Worm (Caenorhabditis elegans) whole organism, L4 larva: ENCODE measurements around the gene tsfm-1.

Experiments
- F49E8.2 ChIP-seq: sonication (generic microtip); optimal IDR thresholded peaks from 2 replicates; lab custom pipeline; 2016; ENCODE audit warnings: missing compliant biosample characterization, mild to moderate bottlenecking, missing genetic modification characterization, borderline replicate concordance
- aly-2 ChIP-seq: sonication (generic microtip); optimal IDR thresholded peaks from 2 replicates; lab custom pipeline; 2018; ENCODE audit warnings: missing biosample characterization, missing genetic modification characterization
- arid-1 ChIP-seq: fragments of 200-800 bp; sonication (Bioruptor generic); conservative IDR thresholded peaks from 2 replicates; pipeline ENCODE4 v1.3.6; 2022; ENCODE audit warnings: missing genetic modification reagents, missing genetic modification characterization, missing compliant biosample characterization
- lin-15B ChIP-seq: fragments of 150-350 bp; sonication (generic microtip); optimal IDR thresholded peaks from 3 replicates; lab custom pipeline; 2014; ENCODE audit warnings: missing biosample characterization, missing genetic modification characterization
- nhr-41 ChIP-seq: fragments of 200-800 bp; sonication (Bioruptor generic); IDR thresholded peaks from 2 replicates; pipeline ENCODE4 v1.3.6; 2022; ENCODE audit warnings: missing genetic modification reagents, missing genetic modification characterization, missing compliant biosample characterization
- pha-4 ChIP-seq, 2 experiments: fragments of 150-350 bp in 1 of 2; fragments of 200-800 bp in 1 of 2; sonication (Bioruptor generic) in 1 of 2; IDR thresholded peaks in 1 of 2; optimal IDR thresholded peaks in 1 of 2; 2 replicates each; pipeline versions ENCODE4 v1.3.6 to Lab custom; 2014 to 2022; ENCODE audit warnings: missing genetic modification characterization in 2 of 2, missing genetic modification reagents in 2 of 2, missing biosample characterization in 1 of 2, missing compliant biosample characterization in 1 of 2
- unc-62 ChIP-seq, 3 experiments: fragments of 150-350 bp in 1 of 3; sonication (generic microtip); optimal IDR thresholded peaks in 2 of 3; peaks in 1 of 3; 1 replicate in 1 of 3; 2 replicates in 2 of 3; lab custom pipeline; 2014 to 2017; ENCODE audit warnings: missing biosample characterization in 3 of 3, missing genetic modification characterization in 3 of 3, missing genetic modification reagents in 3 of 3, missing genotype in 1 of 3

ce11 chrV:12271495-12271894 is at the start of gene tsfm-1, which contains the start of gene capg-2:
- TF ChIP-seq aly-2 (no peak), lin-15B (tag; lab: Kevin White, UChicago) (no peak), unc-62 (GFP tag; optimal IDR thresholded peaks at IDR 0.05 in 1 of 2; lab: Kevin White, UChicago) (no peak), unc-62 (tag; optimal IDR thresholded peaks at IDR 0.05; lab: Kevin White, UChicago) (no peak), nhr-41 (GFP tag; lab: Robert Waterston, UW) (no peak), arid-1 (GFP tag; lab: Robert Waterston, UW) (no peak), F49E8.2 (tag; lab: Kevin White, UChicago) (no peak), pha-4 (GFP tag; IDR thresholded peaks at IDR 0.05; lab: Robert Waterston, UW) (no peak), pha-4 (tag; optimal IDR thresholded peaks at IDR 0.05; lab: Kevin White, UChicago) (no peak)
